Worm (Caenorhabditis elegans) whole organism, early embryonic: ENCODE data around the gene irld-11.

Experiments
- ama-1 ChIP-seq: fragments of 150-350 bp; optimal IDR thresholded peaks from 2 replicates; lab custom pipeline; 2014
- ceh-13 ChIP-seq: fragments of 200-800 bp; sonication (Bioruptor generic); optimal IDR thresholded peaks from 2 replicates; lab custom pipeline; 2018; ENCODE audit warnings: mild to moderate bottlenecking, missing genetic modification characterization, missing compliant biosample characterization
- ets-7 ChIP-seq: sonication (generic microtip); optimal IDR thresholded peaks from 2 replicates; lab custom pipeline; 2016; ENCODE audit warnings: missing genotype, missing genetic modification characterization, missing compliant biosample characterization
- flt-1 ChIP-seq: fragments of 200-800 bp; sonication (Bioruptor generic); IDR thresholded peaks from 2 replicates; pipeline ENCODE4 v1.3.6; 2022; ENCODE audit warnings: missing genetic modification characterization, missing compliant biosample characterization
- hmbx-1 ChIP-seq: sonication (generic microtip); optimal IDR thresholded peaks from 2 replicates; lab custom pipeline; 2016; ENCODE audit warnings: mild to moderate bottlenecking, missing genetic modification characterization, missing compliant biosample characterization
- sea-1 ChIP-seq: fragments of 200-800 bp; sonication (Bioruptor generic); conservative IDR thresholded peaks from 2 replicates; pipeline ENCODE4 v1.3.6; 2022; ENCODE audit warnings: missing genetic modification characterization, missing compliant biosample characterization
- tbx-11 ChIP-seq: fragments of 200-800 bp; sonication (Bioruptor generic); IDR thresholded peaks from 2 replicates; pipeline ENCODE4 v1.3.6; 2022; ENCODE audit warnings: missing genetic modification characterization, missing compliant biosample characterization

ce11 chrV:1664921-1665320 lies 10.0 kb downstream of the irld-11 start, which contains the start of gene K04F1.9:
- TF ChIP-seq ama-1 (lab: Kevin White, UChicago) (no peak), hmbx-1 (tag; lab: Kevin White, UChicago) (no peak), ets-7 (no peak), tbx-11 (GFP tag; lab: Robert Waterston, UW) (no peak), sea-1 (GFP tag; lab: Robert Waterston, UW) (no peak), ceh-13 (GFP tag; lab: Kevin White, UChicago) (no peak), flt-1 (GFP tag; lab: Robert Waterston, UW) (no peak)
